Worm (Caenorhabditis elegans): ENCODE results near the gene sru-30.
A peak's percentile ranks its signal among the peaks of the same experiment; 100 is the strongest.

Gene sru-30

DNA sequence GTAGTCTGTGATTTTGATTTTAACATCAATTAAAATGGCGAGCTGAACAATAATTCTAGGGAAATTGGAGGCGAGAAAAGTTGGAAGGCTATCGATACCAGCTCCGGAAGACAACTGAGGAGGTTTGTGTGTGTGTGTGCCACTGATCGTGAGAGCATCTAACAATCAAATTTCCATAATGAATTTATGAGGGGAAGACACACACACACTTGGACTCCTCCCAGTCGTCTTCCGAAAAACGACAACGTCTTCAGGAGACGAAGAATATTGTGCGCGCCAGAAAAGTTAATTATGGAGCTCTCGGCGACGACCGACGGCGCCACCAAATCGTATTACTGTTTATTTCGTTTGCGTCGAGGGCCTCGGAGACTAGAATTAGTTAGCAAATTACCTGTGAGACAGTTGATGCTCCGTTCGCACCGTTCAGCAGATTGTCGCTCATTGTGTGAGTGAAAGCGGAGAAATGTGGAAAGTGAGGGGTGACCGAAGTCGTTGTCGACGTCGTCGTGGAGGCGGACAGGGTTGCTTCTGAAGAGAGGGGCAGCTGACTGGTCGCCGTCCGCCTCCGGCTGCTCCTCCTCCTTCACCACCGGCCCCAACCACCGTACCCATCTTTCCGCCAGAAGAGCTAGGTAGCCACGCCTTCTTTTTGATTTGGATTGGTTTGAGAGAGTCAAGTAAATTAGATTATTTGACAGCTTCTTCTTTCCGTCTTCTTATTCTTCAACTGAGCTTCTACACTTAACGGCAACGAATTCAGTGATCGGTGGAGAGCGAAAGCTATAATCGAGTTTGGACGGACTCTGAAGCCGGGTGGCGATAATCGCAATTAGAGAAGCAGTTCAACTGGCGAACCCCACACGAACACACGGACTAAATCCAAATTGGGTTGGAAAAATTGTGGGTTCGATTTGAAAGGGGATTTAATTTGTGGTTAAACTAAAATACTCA is 44.5 kb upstream of the sru-30 start, which contains the start of gene unc-42:
Gene unc-42, minus strand, starts transcription at position 564 of the 951 bp plus-strand sequence.
- TF ChIP-seq ceh-63 (GFP tag; optimal IDR thresholded peaks at IDR 0.05), result no peak
- TF ChIP-seq lin-13 (GFP tag; optimal IDR thresholded peaks at IDR 0.05), result no peak
- TF ChIP-seq alr-1 (tag; optimal IDR thresholded peaks at IDR 0.05; ENCODE audit: borderline replicate concordance), result no peak
- TF ChIP-seq mdl-1 (tag; optimal IDR thresholded peaks at IDR 0.05), result no peak
- TF ChIP-seq pax-3 (tag; optimal IDR thresholded peaks at IDR 0.05), result no peak
- no peak for TF ChIP-seq vab-15 (tag; optimal IDR thresholded peaks at IDR 0.05)
- TF ChIP-seq lin-14 (GFP tag; optimal IDR thresholded peaks at IDR 0.05), result peak; percentile 80
- no peak for TF ChIP-seq zag-1 (tag; optimal IDR thresholded peaks at IDR 0.05)
- TF ChIP-seq nhr-19 (GFP tag; conservative IDR thresholded peaks at IDR 0.05), result no peak
- TF ChIP-seq mab-9 (GFP tag; IDR thresholded peaks at IDR 0.05), result no peak
- TF ChIP-seq grh-1 (GFP tag; IDR thresholded peaks at IDR 0.05), result no peak
- peak; percentile 35 for TF ChIP-seq tbx-2 (tag; optimal IDR thresholded peaks at IDR 0.05)
- TF ChIP-seq C04F5.9 (tag; optimal IDR thresholded peaks at IDR 0.05), result no peak
- no peak for TF ChIP-seq nhr-90 (tag; optimal IDR thresholded peaks at IDR 0.05; ENCODE audit: poor library complexity)
- TF ChIP-seq nhr-47 (tag; optimal IDR thresholded peaks at IDR 0.05), result peak; percentile 50
- no peak for TF ChIP-seq irx-1 (tag; optimal IDR thresholded peaks at IDR 0.05)
- no peak for TF ChIP-seq snu-23 (GFP tag; optimal IDR thresholded peaks at IDR 0.05)
- no peak for TF ChIP-seq unc-62 (GFP tag; optimal IDR thresholded peaks at IDR 0.05)
- no peak for TF ChIP-seq nhr-76 (tag; optimal IDR thresholded peaks at IDR 0.05)
- TF ChIP-seq lsy-2 (tag; optimal IDR thresholded peaks at IDR 0.05), result peak in 1 of 2 experiments; percentile 53
- TF ChIP-seq ceh-82 (tag; optimal IDR thresholded peaks at IDR 0.05), result peak in 1 of 3 experiments; percentile 28
- no peak for TF ChIP-seq elt-3 (tag; optimal IDR thresholded peaks at IDR 0.05)
- no peak for TF ChIP-seq aha-1 (tag; optimal IDR thresholded peaks at IDR 0.05)
- no peak for TF ChIP-seq fos-1 (tag; optimal IDR thresholded peaks at IDR 0.05)
- no peak for TF ChIP-seq zip-4 (GFP tag; optimal IDR thresholded peaks at IDR 0.05)
- TF ChIP-seq mep-1 (tag; optimal IDR thresholded peaks at IDR 0.05), result no peak
- no peak for TF ChIP-seq skn-1 (tag; optimal IDR thresholded peaks at IDR 0.05)
- TF ChIP-seq efl-3 (GFP tag; optimal IDR thresholded peaks at IDR 0.05), result no peak
- TF ChIP-seq nhr-77 (tag; optimal IDR thresholded peaks at IDR 0.05), result no peak
- TF ChIP-seq sox-4 (tag; optimal IDR thresholded peaks at IDR 0.05), result no peak
- no peak for TF ChIP-seq sup-37 (GFP tag; optimal IDR thresholded peaks at IDR 0.05)
- no peak for TF ChIP-seq F16B12.6 (tag; optimal IDR thresholded peaks at IDR 0.05)
- TF ChIP-seq C34B4.2 (tag; optimal IDR thresholded peaks at IDR 0.05), result no peak
- TF ChIP-seq egl-13 (tag; optimal IDR thresholded peaks at IDR 0.05), result no peak
- no peak for TF ChIP-seq snpc-4 (tag; optimal IDR thresholded peaks at IDR 0.05)
- no peak for TF ChIP-seq nhr-237 (tag; optimal IDR thresholded peaks at IDR 0.05)
- no peak for TF ChIP-seq fkh-4 (tag; optimal IDR thresholded peaks at IDR 0.05; ENCODE audit: borderline replicate concordance)
- no peak for TF ChIP-seq nhr-20 (tag; optimal IDR thresholded peaks at IDR 0.05)
- no peak for TF ChIP-seq hlh-17 (GFP tag; optimal IDR thresholded peaks at IDR 0.05; ENCODE audit: borderline replicate concordance)
- TF ChIP-seq xbp-1 (tag; optimal IDR thresholded peaks at IDR 0.05), result no peak
- no peak for TF ChIP-seq lin-15B (tag; optimal IDR thresholded peaks at IDR 0.05)
- no peak for TF ChIP-seq efl-1 (optimal IDR thresholded peaks at IDR 0.05)
- TF ChIP-seq efl-1 (GFP tag; optimal IDR thresholded peaks at IDR 0.05 in 1 of 2), result peak in 1 of 2 experiments; percentile 76
- TF ChIP-seq unc-30 (tag; optimal IDR thresholded peaks at IDR 0.05), result no peak
- no peak for TF ChIP-seq rnt-1 (tag; optimal IDR thresholded peaks at IDR 0.05)
- no peak for TF ChIP-seq unc-86 (tag; optimal IDR thresholded peaks at IDR 0.05)
- no peak for TF ChIP-seq nhr-85 (tag)
- TF ChIP-seq mef-2 (tag; optimal IDR thresholded peaks at IDR 0.05), result no peak
- no peak for TF ChIP-seq ama-1 (optimal IDR thresholded peaks at IDR 0.05)
- no peak for TF ChIP-seq ztf-11 (tag; optimal IDR thresholded peaks at IDR 0.05)
- TF ChIP-seq nhr-71 (tag; optimal IDR thresholded peaks at IDR 0.05), result peak; percentile 30
- peak; percentile 88 for TF ChIP-seq fkh-10 (GFP tag; optimal IDR thresholded peaks at IDR 0.05)
